Fruit fly (Drosophila melanogaster) whole organism: Measurements from ENCODE around the gene vito.

Experiments
- Dll ChIP-seq: fragments of >200 bp; optimal IDR thresholded peaks from 2 replicates; lab custom pipeline; 2017
- EcR ChIP-seq, 2 experiments: fragments of >200 bp; optimal IDR thresholded peaks; 2 replicates each; lab custom pipeline; 2017; ENCODE audit warnings: missing biosample characterization in 2 of 2, missing genetic modification characterization in 2 of 2, missing genetic modification reagents in 2 of 2
- psq ChIP-seq: fragments of >200 bp; optimal IDR thresholded peaks from 2 replicates; lab custom pipeline; 2017

- TF ChIP-seq Dll (lab: Kevin White, UChicago) (no peak), psq (lab: Kevin White, UChicago) (no peak), EcR (GFP tag; optimal IDR thresholded peaks at IDR 0.05; lab: Kevin White, UChicago) (no peak)
Measured at dm6 chr3L:5749616-5750336, 27.4 kb downstream of the vito start.
